Worm (Caenorhabditis elegans) whole organism, L4 larva: Measurements from ENCODE around the gene Y17D7C.2.
A peak's percentile ranks its signal among the peaks of the same experiment; 100 is the strongest.

ENCODE experiments used
- D1046.2 ChIP-seq: fragments of 200-800 bp; sonication (Bioruptor generic); IDR thresholded peaks from 2 replicates; pipeline ENCODE4 v1.3.6; 2022; ENCODE audit warnings: missing genetic modification characterization, missing compliant biosample characterization
- F10B5.3 ChIP-seq: sonication (generic microtip); optimal IDR thresholded peaks from 2 replicates; lab custom pipeline; 2016; ENCODE audit warnings: mild to moderate bottlenecking, missing genetic modification characterization, missing compliant biosample characterization
- F26F4.8 ChIP-seq: fragments of 200-800 bp; sonication (Bioruptor generic); conservative IDR thresholded peaks from 2 replicates; pipeline ENCODE4 v1.3.6; 2022; ENCODE audit warnings: missing genetic modification characterization, missing compliant biosample characterization
- F44E2.7 ChIP-seq: fragments of 200-800 bp; sonication (Bioruptor generic); IDR thresholded peaks from 2 replicates; pipeline ENCODE4 v2.1.2; 2022; ENCODE audit warnings: missing genetic modification characterization, missing compliant biosample characterization
- F49E8.2 ChIP-seq: sonication (generic microtip); optimal IDR thresholded peaks from 2 replicates; lab custom pipeline; 2016; ENCODE audit warnings: missing compliant biosample characterization, mild to moderate bottlenecking, missing genetic modification characterization, borderline replicate concordance
- T20F7.1 ChIP-seq: fragments of 200-800 bp; sonication (Bioruptor generic); optimal IDR thresholded peaks from 2 replicates; lab custom pipeline; 2018; ENCODE audit warnings: mild to moderate bottlenecking, missing genetic modification characterization, missing compliant biosample characterization
- Y105C5A.15 ChIP-seq: fragments of 200-800 bp; sonication (Bioruptor generic); IDR thresholded peaks from 2 replicates; pipeline ENCODE4 v1.3.6; 2022; ENCODE audit warnings: missing genetic modification characterization, missing compliant biosample characterization
- Y48G9A.11 ChIP-seq: fragments of 200-800 bp; sonication (Bioruptor generic); IDR thresholded peaks from 2 replicates; pipeline ENCODE4 v1.3.6; 2022; ENCODE audit warnings: missing genetic modification reagents, missing genetic modification characterization, missing compliant biosample characterization
- ZK546.5 ChIP-seq, 2 experiments: sonication (generic microtip); optimal IDR thresholded peaks; 2 replicates each; lab custom pipeline; 2017; ENCODE audit warnings: missing biosample characterization in 2 of 2, missing genetic modification characterization in 2 of 2
- aha-1 ChIP-seq: fragments of 150-350 bp; peaks from one replicate; lab custom pipeline; 2014; ENCODE audit warnings: missing biosample characterization, missing genetic modification characterization
- aly-2 ChIP-seq: sonication (generic microtip); optimal IDR thresholded peaks from 2 replicates; lab custom pipeline; 2018; ENCODE audit warnings: missing biosample characterization, missing genetic modification characterization
- attf-4 ChIP-seq: sonication (generic microtip); optimal IDR thresholded peaks from 3 replicates; lab custom pipeline; 2017; ENCODE audit warnings: missing biosample characterization, missing genetic modification characterization
- ceh-44 ChIP-seq: fragments of 200-800 bp; sonication (Bioruptor generic); IDR thresholded peaks from 2 replicates; pipeline ENCODE4 v1.3.6; 2022; ENCODE audit warnings: missing genetic modification reagents, missing genetic modification characterization, missing compliant biosample characterization
- daf-16 ChIP-seq, 3 experiments: sonication (generic microtip); optimal IDR thresholded peaks; 2 replicates each; lab custom pipeline; 2016 to 2017; ENCODE audit warnings: missing genetic modification characterization in 3 of 3, missing genetic modification reagents in 3 of 3, mild to moderate bottlenecking in 2 of 3, missing compliant biosample characterization in 2 of 3, missing biosample characterization in 1 of 3, moderate library complexity in 1 of 3
- daf-8 ChIP-seq: fragments of 200-800 bp; sonication (Bioruptor generic); IDR thresholded peaks from 2 replicates; pipeline ENCODE4 v1.3.6; 2022; ENCODE audit warnings: missing genetic modification characterization, missing compliant biosample characterization
- dmd-6 ChIP-seq: fragments of 200-800 bp; sonication (Bioruptor generic); IDR thresholded peaks from 2 replicates; pipeline ENCODE4 v1.3.6; 2022; ENCODE audit warnings: missing genetic modification reagents, missing genetic modification characterization, missing compliant biosample characterization
- dmd-9 ChIP-seq: fragments of 200-800 bp; sonication (Bioruptor generic); IDR thresholded peaks from 2 replicates; pipeline ENCODE4 v1.3.6; 2022; ENCODE audit warnings: missing genetic modification reagents, missing genetic modification characterization, missing compliant biosample characterization
- dpl-1 ChIP-seq: fragments of 150-350 bp; optimal IDR thresholded peaks from 2 replicates; lab custom pipeline; 2014; ENCODE audit warnings: missing biosample characterization, missing genetic modification reagents, missing genetic modification characterization
- duxl-1 ChIP-seq: sonication (generic microtip); optimal IDR thresholded peaks from 2 replicates; lab custom pipeline; 2016; ENCODE audit warnings: mild to moderate bottlenecking, missing genetic modification characterization, moderate library complexity, missing compliant biosample characterization; ENCODE audit not compliant: poor library complexity
- egl-43 ChIP-seq: fragments of 200-800 bp; sonication (Bioruptor generic); IDR thresholded peaks from 2 replicates; pipeline ENCODE4 v1.3.6; 2022; ENCODE audit warnings: missing genetic modification reagents, missing genetic modification characterization, missing compliant biosample characterization
- fos-1 ChIP-seq: fragments of 150-350 bp; optimal IDR thresholded peaks from 2 replicates; lab custom pipeline; 2014; ENCODE audit warnings: missing biosample characterization, missing genetic modification characterization
- hif-1 ChIP-seq, 2 experiments: sonication (generic microtip); optimal IDR thresholded peaks; 2 replicates each; lab custom pipeline; 2016 to 2017; ENCODE audit warnings: missing compliant biosample characterization in 2 of 2, missing genetic modification characterization in 2 of 2, missing genetic modification reagents in 2 of 2, missing genotype in 2 of 2, mild to moderate bottlenecking in 1 of 2
- hlh-30 ChIP-seq: sonication (generic microtip); optimal IDR thresholded peaks from 2 replicates; lab custom pipeline; 2017; ENCODE audit warnings: antibody characterized with exemption, mild to moderate bottlenecking, missing genetic modification characterization, missing compliant biosample characterization; ENCODE audit not compliant: insufficient read depth
- lin-29 ChIP-seq: fragments of 200-800 bp; sonication (Bioruptor generic); IDR thresholded peaks from 2 replicates; pipeline ENCODE4 v1.3.6; 2022; ENCODE audit warnings: missing genetic modification reagents, missing genetic modification characterization, missing compliant biosample characterization
- lir-3 ChIP-seq: sonication (generic microtip); optimal IDR thresholded peaks from 2 replicates; lab custom pipeline; 2016; ENCODE audit warnings: mild to moderate bottlenecking, missing genetic modification characterization, missing compliant biosample characterization
- madf-5 ChIP-seq, 2 experiments: fragments of 200-800 bp; sonication (Bioruptor generic); IDR thresholded peaks; 2 replicates each; pipeline ENCODE4 v1.3.6; 2022; ENCODE audit warnings: missing compliant biosample characterization in 2 of 2, missing genetic modification characterization in 2 of 2
- mdt-29 ChIP-seq: fragments of 200-800 bp; sonication (Bioruptor generic); IDR thresholded peaks from 2 replicates; pipeline ENCODE4 v1.3.6; 2022; ENCODE audit warnings: missing genetic modification reagents, missing genetic modification characterization, missing compliant biosample characterization
- mep-1 ChIP-seq: fragments of 150-350 bp; sonication (generic microtip); optimal IDR thresholded peaks from 3 replicates; lab custom pipeline; 2014; ENCODE audit warnings: missing biosample characterization, missing genetic modification characterization
- nhr-11 ChIP-seq: fragments of 150-350 bp; optimal IDR thresholded peaks from 2 replicates; lab custom pipeline; 2014; ENCODE audit warnings: missing biosample characterization, missing genetic modification characterization
- nhr-41 ChIP-seq: fragments of 200-800 bp; sonication (Bioruptor generic); IDR thresholded peaks from 2 replicates; pipeline ENCODE4 v1.3.6; 2022; ENCODE audit warnings: missing genetic modification reagents, missing genetic modification characterization, missing compliant biosample characterization
- nhr-42 ChIP-seq: fragments of 200-800 bp; sonication (Bioruptor generic); IDR thresholded peaks from 2 replicates; pipeline ENCODE4 v1.3.6; 2022; ENCODE audit warnings: missing genetic modification characterization, missing compliant biosample characterization
- pha-4 ChIP-seq, 2 experiments: fragments of 150-350 bp in 1 of 2; fragments of 200-800 bp in 1 of 2; sonication (Bioruptor generic) in 1 of 2; IDR thresholded peaks in 1 of 2; optimal IDR thresholded peaks in 1 of 2; 2 replicates each; pipeline versions ENCODE4 v1.3.6 to Lab custom; 2014 to 2022; ENCODE audit warnings: missing genetic modification characterization in 2 of 2, missing genetic modification reagents in 2 of 2, missing biosample characterization in 1 of 2, missing compliant biosample characterization in 1 of 2
- set-16 ChIP-seq: fragments of 200-800 bp; sonication (Bioruptor generic); IDR thresholded peaks from 2 replicates; pipeline ENCODE4 v1.3.6; 2022; ENCODE audit warnings: missing genetic modification reagents, missing genetic modification characterization, missing compliant biosample characterization
- skn-1 ChIP-seq: fragments of 150-350 bp; optimal IDR thresholded peaks from 2 replicates; lab custom pipeline; 2014; ENCODE audit warnings: missing biosample characterization, missing genetic modification characterization
- snpc-1.2 ChIP-seq: fragments of 200-800 bp; sonication (Bioruptor generic); IDR thresholded peaks from 2 replicates; pipeline ENCODE4 v1.3.6; 2022; ENCODE audit warnings: missing genetic modification reagents, missing genetic modification characterization, missing compliant biosample characterization
- unc-130 ChIP-seq: sonication (generic microtip); optimal IDR thresholded peaks from 2 replicates; lab custom pipeline; 2016; ENCODE audit warnings: missing genetic modification reagents, missing genetic modification characterization, missing compliant biosample characterization
- unc-62 ChIP-seq, 3 experiments: fragments of 150-350 bp in 1 of 3; sonication (generic microtip); optimal IDR thresholded peaks in 2 of 3; peaks in 1 of 3; 1 replicate in 1 of 3; 2 replicates in 2 of 3; lab custom pipeline; 2014 to 2017; ENCODE audit warnings: missing biosample characterization in 3 of 3, missing genetic modification characterization in 3 of 3, missing genetic modification reagents in 3 of 3, missing genotype in 1 of 3
- zfp-2 ChIP-seq: sonication (generic microtip); optimal IDR thresholded peaks from 2 replicates; lab custom pipeline; 2016; ENCODE audit warnings: mild to moderate bottlenecking, missing genetic modification characterization, missing compliant biosample characterization

Gene Y17D7C.2

ce11 chrV:18723604-18724003, 3.8 kb upstream of the Y17D7C.2 start (continued):
- no peak for TF ChIP-seq mdt-29 (GFP tag; lab: Robert Waterston, UW)
- peak; percentile 97 for TF ChIP-seq aha-1 (tag; lab: Kevin White, UChicago)
- TF ChIP-seq hif-1 (tag; optimal IDR thresholded peaks at IDR 0.05; lab: Kevin White, UChicago) = peak in 1 of 2 experiments; percentile 19
- no peak for TF ChIP-seq Y105C5A.15
- TF ChIP-seq madf-5 (GFP tag; IDR thresholded peaks at IDR 0.05; lab: Robert Waterston, UW) = no peak
- TF ChIP-seq dpl-1 (GFP tag; lab: Kevin White, UChicago) = peak; percentile 65
- no peak for TF ChIP-seq skn-1 (tag; lab: Kevin White, UChicago)
- TF ChIP-seq ceh-44 = no peak
- TF ChIP-seq T20F7.1 (GFP tag; lab: Kevin White, UChicago) = no peak
- peak; percentile 80 for TF ChIP-seq hlh-30 (tag; lab: Kevin White, UChicago)
- peak; percentile 54 for TF ChIP-seq nhr-11 (tag; lab: Kevin White, UChicago)
- peak; percentile 82 for TF ChIP-seq mep-1 (tag; lab: Kevin White, UChicago)
- TF ChIP-seq nhr-42 = no peak

ce11 chrV:18722510-18723299, 2.9 kb upstream of the Y17D7C.2 start:
- no peak for TF ChIP-seq dmd-6
- peak; percentile 59 for TF ChIP-seq set-16 (GFP tag; lab: Robert Waterston, UW)
- peak; percentile 55; the same call in 1 of the 2 replicates for TF ChIP-seq dmd-9 (GFP tag; lab: Robert Waterston, UW)
- TF ChIP-seq duxl-1 (tag; lab: Kevin White, UChicago) = no peak

ce11 chrV:18721873-18722272, 2.1 kb upstream of the Y17D7C.2 start:
- TF ChIP-seq fos-1 (tag; lab: Kevin White, UChicago) (no peak), aha-1 (tag; lab: Kevin White, UChicago) (peak; percentile 87), aly-2 (no peak), attf-4 (tag; lab: Kevin White, UChicago) (no peak), unc-62 (GFP tag; optimal IDR thresholded peaks at IDR 0.05 in 1 of 2; lab: Kevin White, UChicago) (peak in 1 of 2 experiments; percentile 93), unc-62 (tag; optimal IDR thresholded peaks at IDR 0.05; lab: Kevin White, UChicago) (no peak)

ce11 chrV:18719412-18719811, 375 bp downstream of the Y17D7C.2 start:
- TF ChIP-seq lin-29 (GFP tag; lab: Robert Waterston, UW) = no peak
- TF ChIP-seq unc-62 (GFP tag; optimal IDR thresholded peaks at IDR 0.05 in 1 of 2; lab: Kevin White, UChicago) = peak in 1 of 2 experiments; percentile 65
- no peak for TF ChIP-seq unc-62 (tag; optimal IDR thresholded peaks at IDR 0.05; lab: Kevin White, UChicago)
- peak; percentile 48 for TF ChIP-seq aha-1 (tag; lab: Kevin White, UChicago)
- TF ChIP-seq hlh-30 (tag; lab: Kevin White, UChicago) = no peak
- TF ChIP-seq, all 104 proteins: peak for 2

ce11 chrV:18712118-18712517, 7.7 kb downstream of the Y17D7C.2 start:
- TF ChIP-seq lin-29 (GFP tag; lab: Robert Waterston, UW) (peak; percentile 57; the same call in 1 of the 2 replicates), F10B5.3 (tag; lab: Kevin White, UChicago) (no peak), F49E8.2 (tag; lab: Kevin White, UChicago) (no peak), unc-130 (peak; percentile 26), snpc-1.2 (peak; percentile 65), pha-4 (GFP tag; IDR thresholded peaks at IDR 0.05; lab: Robert Waterston, UW) (peak; percentile 75), pha-4 (tag; optimal IDR thresholded peaks at IDR 0.05; lab: Kevin White, UChicago) (no peak), egl-43 (no peak), D1046.2 (GFP tag; lab: Robert Waterston, UW) (peak; percentile 88; the same call in 1 of the 2 replicates), lir-3 (tag; lab: Kevin White, UChicago) (peak; percentile 46), Y48G9A.11 (GFP tag; lab: Robert Waterston, UW) (peak; percentile 48; the same call in 1 of the 2 replicates), daf-8 (GFP tag; lab: Robert Waterston, UW) (0 out of 2 replicates have a peak, but pooled peaks have one; percentile 61), set-16 (GFP tag; lab: Robert Waterston, UW) (no peak), F44E2.7 (peak; percentile 94), daf-16 (GFP tag; optimal IDR thresholded peaks at IDR 0.05; lab: Kevin White, UChicago) (peak in 1 of 2 experiments; percentile 19), daf-16 (tag; optimal IDR thresholded peaks at IDR 0.05; lab: Kevin White, UChicago) (peak; percentile 17), nhr-11 (tag; lab: Kevin White, UChicago) (no peak), madf-5 (GFP tag; IDR thresholded peaks at IDR 0.05; lab: Robert Waterston, UW) (0 out of 4 replicates have a peak, but pooled peaks of 1 of the 2 experiments have one; percentile 68), F26F4.8 (GFP tag; lab: Robert Waterston, UW) (peak; percentile 90), ZK546.5 (tag; optimal IDR thresholded peaks at IDR 0.05; lab: Kevin White, UChicago) (no peak), nhr-41 (0 out of 2 replicates have a peak, but pooled peaks have one; percentile 9), zfp-2 (tag; lab: Kevin White, UChicago) (no peak), Y105C5A.15 (no peak)
